Fruit fly (Drosophila melanogaster) whole organism, pupa: ENCODE data around the gene CG8369.
A peak's percentile ranks its signal among the peaks of the same experiment; 100 is the strongest.

ENCODE experiments used
- CG14655 ChIP-seq: fragments of 200-800 bp; sonication (Bioruptor generic); optimal IDR thresholded peaks from 3 replicates; lab custom pipeline; 2017; ENCODE audit warnings: mild to moderate bottlenecking, missing biosample characterization, missing genetic modification reagents, missing genetic modification characterization
- CG15710 ChIP-seq: fragments of 200-800 bp; sonication (Bioruptor generic); optimal IDR thresholded peaks from 2 replicates; lab custom pipeline; 2018; ENCODE audit warnings: missing biosample characterization, mild to moderate bottlenecking, missing genetic modification characterization, moderate library complexity
- CG17806 ChIP-seq: fragments of 200-800 bp; sonication (Bioruptor generic); optimal IDR thresholded peaks from 2 replicates; lab custom pipeline; 2018; ENCODE audit warnings: missing biosample characterization, mild to moderate bottlenecking, missing genetic modification characterization, moderate library complexity
- CG32121 ChIP-seq: fragments of 200-800 bp; sonication (Bioruptor generic); IDR thresholded peaks from 2 replicates; pipeline ENCODE4 v1.3.6; 2022; ENCODE audit warnings: missing biosample characterization, missing genetic modification characterization
- CG34367 ChIP-seq: fragments of 200-800 bp; sonication (Bioruptor generic); optimal IDR thresholded peaks from 2 replicates; lab custom pipeline; 2018; ENCODE audit warnings: missing biosample characterization, mild to moderate bottlenecking, missing genetic modification characterization
- CG8159 ChIP-seq: fragments of 200-800 bp; sonication (Bioruptor generic); optimal IDR thresholded peaks from 3 replicates; lab custom pipeline; 2018; ENCODE audit warnings: missing biosample characterization, mild to moderate bottlenecking, missing genetic modification characterization, moderate library complexity
- CG8301 ChIP-seq: fragments of 200-800 bp; sonication (Bioruptor generic); optimal IDR thresholded peaks from 2 replicates; lab custom pipeline; 2018; ENCODE audit warnings: missing biosample characterization, mild to moderate bottlenecking, missing genetic modification characterization
- CG9948 ChIP-seq: fragments of 200-800 bp; sonication (Bioruptor generic); optimal IDR thresholded peaks from 2 replicates; lab custom pipeline; 2018; ENCODE audit warnings: missing biosample characterization, mild to moderate bottlenecking, missing genetic modification characterization, moderate library complexity
- D1 ChIP-seq: fragments of 200-800 bp; sonication (Bioruptor generic); optimal IDR thresholded peaks from 2 replicates; lab custom pipeline; 2018; ENCODE audit warnings: missing biosample characterization, mild to moderate bottlenecking, missing genetic modification characterization, moderate library complexity
- fd96Ca ChIP-seq: fragments of 200-800 bp; sonication (Bioruptor generic); IDR thresholded peaks from 3 replicates; pipeline ENCODE4 v1.3.6; 2022; ENCODE audit warnings: missing biosample characterization, missing genetic modification characterization
- rn ChIP-seq: fragments of 200-800 bp; sonication (Bioruptor generic); IDR thresholded peaks from 2 replicates; pipeline ENCODE4 v1.3.6; 2022; ENCODE audit warnings: missing biosample characterization, missing genetic modification characterization

Gene CG8369

DNA sequence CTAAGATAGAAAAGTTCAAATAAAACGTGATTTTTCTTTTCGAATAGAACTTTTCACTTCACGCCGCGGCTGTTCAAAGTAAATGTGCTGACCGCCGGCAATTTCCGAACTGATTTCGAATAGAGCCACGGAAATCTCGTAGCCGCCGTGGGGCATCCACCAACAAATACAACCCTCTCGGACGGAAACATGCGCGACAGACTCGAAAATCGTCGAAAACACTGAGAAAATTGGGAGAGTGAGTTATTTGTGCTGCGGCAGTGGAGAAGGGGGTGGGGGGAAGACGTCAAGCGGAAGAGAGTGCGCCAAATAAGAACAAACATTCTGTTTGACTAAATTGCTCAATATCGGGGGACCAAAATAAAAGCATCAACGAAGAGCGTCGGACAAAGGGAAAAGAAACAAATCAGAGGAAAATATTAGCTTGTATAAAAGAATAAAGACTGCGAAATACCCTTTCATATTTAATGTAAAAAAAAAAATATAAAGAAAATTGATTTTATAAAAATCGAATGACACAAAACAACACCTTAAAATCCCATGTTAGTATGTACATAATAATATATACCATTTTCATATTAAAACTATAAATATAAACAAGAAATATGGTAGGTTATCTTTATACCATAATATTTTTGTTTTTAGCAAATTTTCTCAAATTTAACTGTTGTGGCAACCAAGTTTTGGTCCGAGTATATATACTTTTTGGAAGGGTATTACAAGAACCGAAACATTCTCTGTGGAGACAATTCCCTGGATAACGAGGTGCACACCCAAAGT is 45.7 kb downstream of the CG8369 start:
- TF ChIP-seq CG17806 (no peak), fd96Ca (no peak), rn (GFP tag; lab: Robert Waterston, UW) (no peak), CG8159 (tag; lab: Kevin White, UChicago) (peak; percentile 47), D1 (tag; lab: Kevin White, UChicago) (peak; percentile 35), CG8301 (tag; lab: Kevin White, UChicago) (peak; percentile 24), CG9948 (tag; lab: Kevin White, UChicago) (peak; percentile 32), CG32121 (peak; percentile 15; the same call in 1 of the 2 replicates), CG14655 (GFP tag; lab: Kevin White, UChicago) (peak; percentile 58), CG15710 (tag; lab: Kevin White, UChicago) (peak; percentile 26), CG34367 (tag; lab: Kevin White, UChicago) (no peak)
- TF ChIP-seq, all 21 proteins: peak for 7
